Fruit fly (Drosophila melanogaster) whole organism, wandering third instar larva: ENCODE measurements around the gene Mst27D.

Experiments used
- Abd-B ChIP-seq: fragments of >200 bp; optimal IDR thresholded peaks from 2 replicates; lab custom pipeline; 2017; ENCODE audit warnings: missing biosample characterization, missing genetic modification characterization
- CG32264 ChIP-seq: fragments of 200-800 bp; sonication (Bioruptor generic); optimal IDR thresholded peaks from 2 replicates; lab custom pipeline; 2016; ENCODE audit warnings: missing biosample characterization, missing genetic modification characterization
- CG9705 ChIP-seq: fragments of 200-800 bp; sonication (Bioruptor generic); optimal IDR thresholded peaks from 2 replicates; lab custom pipeline; 2018; ENCODE audit warnings: missing biosample characterization, mild to moderate bottlenecking, missing genetic modification characterization
- CrebA ChIP-seq: fragments of 200-800 bp; sonication (Bioruptor generic); optimal IDR thresholded peaks from 2 replicates; lab custom pipeline; 2016; ENCODE audit warnings: missing biosample characterization, mild to moderate bottlenecking, missing genetic modification characterization, borderline replicate concordance
- Dfd ChIP-seq: fragments of >200 bp; optimal IDR thresholded peaks from 2 replicates; lab custom pipeline; 2017; ENCODE audit warnings: missing biosample characterization, missing genetic modification characterization
- Dif ChIP-seq: fragments of 200-275, 200-300 bp; sonication (Bioruptor generic); optimal IDR thresholded peaks from 2 replicates; lab custom pipeline; 2018; ENCODE audit warnings: missing biosample characterization, missing genetic modification characterization; ENCODE audit not compliant: partially characterized antibody
- GATAd ChIP-seq: sonication (Bioruptor generic); optimal IDR thresholded peaks from 2 replicates; lab custom pipeline; 2016; ENCODE audit warnings: missing biosample characterization, missing genetic modification characterization
- HLH106 ChIP-seq: fragments of 200-800 bp; optimal IDR thresholded peaks from 3 replicates; lab custom pipeline; 2019; ENCODE audit warnings: missing biosample characterization, mild to moderate bottlenecking, missing genetic modification characterization, moderate library complexity
- Hnf4 ChIP-seq: fragments of 200-800 bp; sonication (Bioruptor generic); optimal IDR thresholded peaks from 2 replicates; lab custom pipeline; 2016; ENCODE audit warnings: missing biosample characterization, mild to moderate bottlenecking, missing genetic modification characterization
- Hr78 ChIP-seq: fragments of >200 bp; optimal IDR thresholded peaks from 2 replicates; lab custom pipeline; 2017; ENCODE audit warnings: missing biosample characterization, missing genetic modification characterization
- Hr83 ChIP-seq: fragments of 200-300 bp; sonication (Bioruptor generic); optimal IDR thresholded peaks from 2 replicates; lab custom pipeline; 2016; ENCODE audit warnings: missing biosample characterization, mild to moderate bottlenecking, missing genetic modification characterization, moderate library complexity; ENCODE audit not compliant: poor library complexity, severe bottlenecking
- Jra ChIP-seq: sonication (Bioruptor generic); optimal IDR thresholded peaks from 2 replicates; lab custom pipeline; 2016; ENCODE audit warnings: missing biosample characterization, missing genetic modification characterization
- Mio ChIP-seq: sonication (Bioruptor generic); optimal IDR thresholded peaks from 2 replicates; lab custom pipeline; 2016; ENCODE audit warnings: missing biosample characterization, missing genetic modification characterization
- Myc ChIP-seq: fragments of >200 bp; optimal IDR thresholded peaks from 2 replicates; lab custom pipeline; 2017
- N ChIP-seq: fragments of >200 bp; optimal IDR thresholded peaks from 2 replicates; lab custom pipeline; 2018; ENCODE audit warnings: missing biosample characterization, missing external identifiers, missing genetic modification characterization
- OdsH ChIP-seq: fragments of 200-800 bp; sonication (Bioruptor generic); optimal IDR thresholded peaks from 2 replicates; lab custom pipeline; 2016; ENCODE audit warnings: missing biosample characterization, mild to moderate bottlenecking, missing genetic modification characterization
- Rel ChIP-seq, 2 experiments: fragments of 200-800 bp; sonication (Bioruptor generic) in 1 of 2; optimal IDR thresholded peaks; 2 replicates in 1 of 2; 3 replicates in 1 of 2; lab custom pipeline; 2016 to 2019; ENCODE audit warnings: mild to moderate bottlenecking in 2 of 2, missing biosample characterization in 2 of 2, missing genetic modification characterization in 2 of 2, moderate library complexity in 1 of 2
- Sp1 ChIP-seq: fragments of 200-800 bp; sonication (Bioruptor generic); optimal IDR thresholded peaks from 3 replicates; lab custom pipeline; 2019; ENCODE audit warnings: missing biosample characterization, mild to moderate bottlenecking, missing genetic modification characterization, moderate library complexity
- Vsx2 ChIP-seq: fragments of 200-300, 225-300 bp; sonication (Bioruptor generic); optimal IDR thresholded peaks from 2 replicates; lab custom pipeline; 2018; ENCODE audit warnings: missing biosample characterization, missing genetic modification characterization; ENCODE audit not compliant: partially characterized antibody
- br ChIP-seq: fragments of 200-800 bp; sonication (Bioruptor generic); optimal IDR thresholded peaks from 2 replicates; lab custom pipeline; 2016; ENCODE audit warnings: missing biosample characterization, missing genetic modification characterization
- brk ChIP-seq: fragments of 200-800 bp; sonication (Bioruptor generic); optimal IDR thresholded peaks from 2 replicates; lab custom pipeline; 2016; ENCODE audit warnings: missing biosample characterization, mild to moderate bottlenecking, missing genetic modification characterization
- dl ChIP-seq, 2 experiments: fragments of 175-275, 200-275 bp in 1 of 2; fragments of 200-275 bp in 1 of 2; sonication (Bioruptor generic); optimal IDR thresholded peaks; lab custom pipeline; 2018; ENCODE audit warnings: mild to moderate bottlenecking in 2 of 2, missing biosample characterization in 2 of 2, missing genetic modification characterization in 2 of 2, moderate library complexity in 2 of 2; ENCODE audit not compliant: partially characterized antibody in 2 of 2, insufficient read depth in 1 of 2
- dmrt93B ChIP-seq: fragments of 200-800 bp; sonication (Bioruptor generic); optimal IDR thresholded peaks from 2 replicates; lab custom pipeline; 2018; ENCODE audit warnings: missing biosample characterization, mild to moderate bottlenecking, missing genetic modification characterization
- dsf ChIP-seq: sonication (Bioruptor generic); optimal IDR thresholded peaks from 2 replicates; lab custom pipeline; 2016; ENCODE audit warnings: missing biosample characterization, missing genetic modification characterization, borderline replicate concordance
- ey ChIP-seq: fragments of 200-800 bp; sonication (Bioruptor generic); optimal IDR thresholded peaks from 2 replicates; lab custom pipeline; 2016; ENCODE audit warnings: missing biosample characterization, missing genetic modification characterization
- foxo ChIP-seq, 2 experiments: fragments of 200-800 bp; sonication (Bioruptor generic); optimal IDR thresholded peaks; 2 replicates in 1 of 2; 3 replicates in 1 of 2; lab custom pipeline; 2016 to 2017; ENCODE audit warnings: missing biosample characterization in 2 of 2, missing genetic modification characterization in 2 of 2
- fru ChIP-seq: fragments of 200-800 bp; sonication (Bioruptor generic); optimal IDR thresholded peaks from 3 replicates; lab custom pipeline; 2016; ENCODE audit warnings: missing biosample characterization, mild to moderate bottlenecking, missing genetic modification characterization
- h ChIP-seq: fragments of 200-800 bp; sonication (Bioruptor generic); optimal IDR thresholded peaks from 3 replicates; lab custom pipeline; 2016; ENCODE audit warnings: missing biosample characterization, mild to moderate bottlenecking, missing genetic modification characterization
- jim ChIP-seq: fragments of 175-275, 200-325 bp; sonication (Bioruptor generic); optimal IDR thresholded peaks from 2 replicates; lab custom pipeline; 2016; ENCODE audit warnings: missing biosample characterization, mild to moderate bottlenecking, missing genetic modification characterization
- lola ChIP-seq: fragments of >200 bp; optimal IDR thresholded peaks from 2 replicates; lab custom pipeline; 2017; ENCODE audit warnings: missing biosample characterization, missing genetic modification characterization
- pan ChIP-seq: fragments of >200 bp; optimal IDR thresholded peaks from 2 replicates; lab custom pipeline; 2017
- psq ChIP-seq: fragments of 200-800 bp; sonication (Bioruptor generic); optimal IDR thresholded peaks from 3 replicates; lab custom pipeline; 2017; ENCODE audit warnings: missing biosample characterization, mild to moderate bottlenecking, missing genetic modification characterization, moderate library complexity
- rgr ChIP-seq: fragments of 200-800 bp; sonication (Bioruptor generic); optimal IDR thresholded peaks from 3 replicates; lab custom pipeline; 2016; ENCODE audit warnings: missing biosample characterization, mild to moderate bottlenecking, missing genetic modification characterization
- sage ChIP-seq: fragments of 200-800 bp; sonication (Bioruptor generic); optimal IDR thresholded peaks from 2 replicates; lab custom pipeline; 2016; ENCODE audit warnings: missing biosample characterization, mild to moderate bottlenecking, missing genetic modification characterization
- sv ChIP-seq: fragments of 200-800 bp; sonication (Bioruptor generic); optimal IDR thresholded peaks from 3 replicates; lab custom pipeline; 2016; ENCODE audit warnings: missing biosample characterization, missing genetic modification characterization
- tai ChIP-seq: sonication (Bioruptor generic); optimal IDR thresholded peaks from 2 replicates; lab custom pipeline; 2016; ENCODE audit warnings: missing biosample characterization, missing genetic modification characterization
- usp ChIP-seq: fragments of >200 bp; optimal IDR thresholded peaks from 2 replicates; lab custom pipeline; 2017; ENCODE audit warnings: missing biosample characterization, missing genetic modification characterization
- woc ChIP-seq: sonication (Bioruptor generic); optimal IDR thresholded peaks from 2 replicates; lab custom pipeline; 2016; ENCODE audit warnings: missing biosample characterization, mild to moderate bottlenecking, missing genetic modification characterization

Mst27D gene

dm6 chr2L:7104195-7104971 is 43.7 kb upstream of the Mst27D start (continued):
- TF ChIP-seq h (peak; percentile 49), sv (no peak), Vsx2 (GFP tag; lab: Kevin White, UChicago) (no peak), sage (GFP tag; lab: Kevin White, UChicago) (no peak)

- TF ChIP-seq pan (lab: Kevin White, UChicago) (no peak), Sp1 (GFP tag; lab: Kevin White, UChicago) (no peak), CG32264 (GFP tag; lab: Kevin White, UChicago) (no peak), psq (no peak), GATAd (GFP tag; lab: Kevin White, UChicago) (no peak), dl (GFP tag; optimal IDR thresholded peaks at IDR 0.05; lab: Kevin White, UChicago; ENCODE audit: insufficient read depth in 1 of 2, partially characterized antibody in 2 of 2) (no peak), Vsx2 (GFP tag; lab: Kevin White, UChicago) (no peak), brk (GFP tag; lab: Kevin White, UChicago) (no peak), Dif (GFP tag; lab: Kevin White, UChicago) (no peak), br (no peak), CG9705 (GFP tag; lab: Kevin White, UChicago) (no peak), rgr (GFP tag; lab: Kevin White, UChicago) (no peak), usp (no peak), sage (GFP tag; lab: Kevin White, UChicago) (no peak)
- TF ChIP-seq, all 38 proteins: peak for 0
Measured at dm6 chr2L:7100830-7101229, 40.2 kb upstream of the Mst27D start.

- TF ChIP-seq Hr78 (GFP tag; lab: Kevin White, UChicago) (no peak), Dif (GFP tag; lab: Kevin White, UChicago) (no peak), GATAd (GFP tag; lab: Kevin White, UChicago) (no peak), Dfd (no peak), HLH106 (no peak), pan (lab: Kevin White, UChicago) (no peak), Hnf4 (no peak), psq (no peak), Vsx2 (GFP tag; lab: Kevin White, UChicago) (no peak)
Measured at dm6 chr2L:7097386-7097785, 36.7 kb upstream of the Mst27D start.

- no peak for TF ChIP-seq ey
- no peak for TF ChIP-seq CG32264 (GFP tag; lab: Kevin White, UChicago)
- no peak for TF ChIP-seq dl (GFP tag; optimal IDR thresholded peaks at IDR 0.05; lab: Kevin White, UChicago; ENCODE audit: insufficient read depth in 1 of 2, partially characterized antibody in 2 of 2)
- no peak for TF ChIP-seq HLH106
- no peak for TF ChIP-seq Hr83 (GFP tag; lab: Kevin White, UChicago)
- TF ChIP-seq Rel (GFP tag; optimal IDR thresholded peaks at IDR 0.05; lab: Kevin White, UChicago) = no peak
- TF ChIP-seq Rel (tag; optimal IDR thresholded peaks at IDR 0.05; lab: Kevin White, UChicago) = no peak
- no peak for TF ChIP-seq Jra
- TF ChIP-seq psq = peak; percentile 32
- TF ChIP-seq Dfd = no peak
- TF ChIP-seq OdsH (GFP tag; lab: Kevin White, UChicago) = peak; percentile 55
- no peak for TF ChIP-seq Mio
- no peak for TF ChIP-seq dsf (GFP tag; lab: Kevin White, UChicago)
- TF ChIP-seq Abd-B (GFP tag; lab: Kevin White, UChicago) = no peak
- peak; percentile 26 for TF ChIP-seq rgr (GFP tag; lab: Kevin White, UChicago)
- TF ChIP-seq woc (GFP tag; lab: Kevin White, UChicago) = peak; percentile 15
- TF ChIP-seq pan (lab: Kevin White, UChicago) = no peak
- peak; percentile 36 for TF ChIP-seq Sp1 (GFP tag; lab: Kevin White, UChicago)
- TF ChIP-seq sage (GFP tag; lab: Kevin White, UChicago) = no peak
- TF ChIP-seq Dif (GFP tag; lab: Kevin White, UChicago) = no peak
- TF ChIP-seq CG9705 (GFP tag; lab: Kevin White, UChicago) = no peak
- no peak for TF ChIP-seq Hr78 (GFP tag; lab: Kevin White, UChicago)
- no peak for TF ChIP-seq jim (GFP tag; lab: Kevin White, UChicago)
- TF ChIP-seq foxo (GFP tag; optimal IDR thresholded peaks at IDR 0.05; lab: Kevin White, UChicago) = peak in 1 of 2 experiments; percentile 32
- no peak for TF ChIP-seq sv
- TF ChIP-seq lola (GFP tag; lab: Kevin White, UChicago) = no peak
- TF ChIP-seq Myc (lab: Kevin White, UChicago) = no peak
- TF ChIP-seq dmrt93B (GFP tag; lab: Kevin White, UChicago) = no peak
- TF ChIP-seq fru = peak; percentile 25
- TF ChIP-seq h = peak; percentile 35
- no peak for TF ChIP-seq usp
- TF ChIP-seq tai (GFP tag; lab: Kevin White, UChicago) = no peak
- TF ChIP-seq brk (GFP tag; lab: Kevin White, UChicago) = no peak
- TF ChIP-seq Hnf4 = no peak
- no peak for TF ChIP-seq br
- no peak for TF ChIP-seq GATAd (GFP tag; lab: Kevin White, UChicago)
- no peak for TF ChIP-seq N
- no peak for TF ChIP-seq CrebA (GFP tag; lab: Kevin White, UChicago)
- no peak for TF ChIP-seq Vsx2 (GFP tag; lab: Kevin White, UChicago)
Measured at dm6 chr2L:7094303-7094702, 33.7 kb upstream of the Mst27D start.
